Worm (Caenorhabditis elegans): ENCODE measurements around the gene pqn-15.

pqn-15 gene

ce11 chrX:4254782-4255181 is 52.0 kb downstream of the pqn-15 start, which contains the start of gene taf-11.1 (continued):
- TF ChIP-seq nhr-77 (tag; optimal IDR thresholded peaks at IDR 0.05) (no peak), zag-1 (tag; optimal IDR thresholded peaks at IDR 0.05) (no peak), sup-37 (GFP tag; optimal IDR thresholded peaks at IDR 0.05) (no peak), snu-23 (GFP tag; optimal IDR thresholded peaks at IDR 0.05) (peak; percentile 49), unc-62 (GFP tag; optimal IDR thresholded peaks at IDR 0.05) (no peak), lin-35 (GFP tag; optimal IDR thresholded peaks at IDR 0.05) (peak in 1 of 2 experiments; percentile 53), jun-1 (tag; optimal IDR thresholded peaks at IDR 0.05) (no peak), mab-9 (GFP tag; IDR thresholded peaks at IDR 0.05) (no peak), ceh-63 (GFP tag; optimal IDR thresholded peaks at IDR 0.05) (no peak), nhr-237 (tag; optimal IDR thresholded peaks at IDR 0.05) (no peak), C34B4.2 (tag; optimal IDR thresholded peaks at IDR 0.05) (no peak), nhr-11 (tag; optimal IDR thresholded peaks at IDR 0.05) (no peak), snpc-4 (tag; optimal IDR thresholded peaks at IDR 0.05) (no peak), nhr-12 (tag; optimal IDR thresholded peaks at IDR 0.05) (no peak), C04F5.9 (tag; optimal IDR thresholded peaks at IDR 0.05) (no peak), nhr-85 (tag) (peak; percentile 68), ceh-90 (tag; optimal IDR thresholded peaks at IDR 0.05) (no peak), aha-1 (tag; optimal IDR thresholded peaks at IDR 0.05) (no peak), dpl-1 (GFP tag; optimal IDR thresholded peaks at IDR 0.05) (peak in 2 of 3 experiments; percentile 16 to 34), nhr-28 (tag; optimal IDR thresholded peaks at IDR 0.05) (no peak), ceh-82 (tag; optimal IDR thresholded peaks at IDR 0.05) (no peak), lin-13 (GFP tag; optimal IDR thresholded peaks at IDR 0.05) (no peak), lin-15B (tag; optimal IDR thresholded peaks at IDR 0.05) (no peak), tlp-1 (tag; optimal IDR thresholded peaks at IDR 0.05) (no peak), nhr-71 (tag; optimal IDR thresholded peaks at IDR 0.05) (peak; percentile 29), fkh-10 (GFP tag; optimal IDR thresholded peaks at IDR 0.05) (no peak), vab-15 (tag; optimal IDR thresholded peaks at IDR 0.05) (no peak), egl-27 (tag; optimal IDR thresholded peaks at IDR 0.05) (no peak), isw-1 (GFP tag; IDR thresholded peaks at IDR 0.05) (no peak), pqm-1 (tag; optimal IDR thresholded peaks at IDR 0.05) (no peak), lir-3 (tag; optimal IDR thresholded peaks at IDR 0.05; ENCODE audit: poor library complexity) (no peak)

ce11 chrX:4252047-4252446 is 54.7 kb downstream of the pqn-15 start, which contains the start of gene srv-5:
TSS of gene srv-5 (plus strand) at chrX:4252347.
- no peak for TF ChIP-seq efl-1 (optimal IDR thresholded peaks at IDR 0.05)
- TF ChIP-seq efl-1 (GFP tag; optimal IDR thresholded peaks at IDR 0.05 in 1 of 2) = peak in 1 of 2 experiments; percentile 55
- no peak for TF ChIP-seq blmp-1 (tag; optimal IDR thresholded peaks at IDR 0.05)

DNA sequence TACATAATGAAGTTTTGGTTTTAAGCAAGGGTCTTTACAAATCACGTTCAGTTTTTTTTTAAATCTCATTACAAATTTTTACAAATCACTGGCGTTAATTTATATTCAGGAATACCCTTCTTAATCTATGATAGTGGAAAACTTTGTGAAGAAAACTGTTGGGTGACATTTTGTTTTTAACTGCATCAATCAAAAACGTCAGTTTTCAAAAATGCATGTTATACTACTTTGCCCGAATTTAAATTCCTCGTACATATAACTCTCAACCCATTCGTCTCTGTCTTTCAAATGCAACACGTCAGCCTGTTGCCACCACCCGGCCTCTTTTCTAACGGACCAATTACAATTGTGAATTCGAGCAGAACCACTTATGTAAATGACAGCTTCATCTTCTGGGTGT is 57.8 kb downstream of the pqn-15 start, which contains the start of gene hlh-13:
TSS of gene hlh-13 (plus strand) at position 301 of the 400 bp plus-strand sequence.
- TF ChIP-seq hlh-17 (GFP tag; optimal IDR thresholded peaks at IDR 0.05; ENCODE audit: borderline replicate concordance) = no peak
- TF ChIP-seq nhr-12 (tag; optimal IDR thresholded peaks at IDR 0.05) = no peak
- TF ChIP-seq efl-1 (optimal IDR thresholded peaks at IDR 0.05) = no peak
- no peak for TF ChIP-seq efl-1 (GFP tag; optimal IDR thresholded peaks at IDR 0.05 in 1 of 2)
- TF ChIP-seq mef-2 (tag; optimal IDR thresholded peaks at IDR 0.05) = no peak
- no peak for TF ChIP-seq fos-1 (tag; optimal IDR thresholded peaks at IDR 0.05)
- TF ChIP-seq nhr-76 (tag; optimal IDR thresholded peaks at IDR 0.05) = no peak
- no peak for TF ChIP-seq nhr-85 (tag)
- TF ChIP-seq pax-3 (tag; optimal IDR thresholded peaks at IDR 0.05) = no peak
- TF ChIP-seq isw-1 (GFP tag; IDR thresholded peaks at IDR 0.05) = no peak
- no peak for TF ChIP-seq fkh-4 (tag; optimal IDR thresholded peaks at IDR 0.05; ENCODE audit: borderline replicate concordance)
- no peak for TF ChIP-seq nhr-47 (tag; optimal IDR thresholded peaks at IDR 0.05)
- no peak for TF ChIP-seq ceh-8 (GFP tag; optimal IDR thresholded peaks at IDR 0.05)
- TF ChIP-seq fkh-8 (tag; optimal IDR thresholded peaks at IDR 0.05) = no peak
- no peak for TF ChIP-seq C04F5.9 (tag; optimal IDR thresholded peaks at IDR 0.05)
- no peak for TF ChIP-seq hpl-2 (GFP tag; optimal IDR thresholded peaks at IDR 0.05)
- no peak for TF ChIP-seq unc-130 (tag; optimal IDR thresholded peaks at IDR 0.05)
- TF ChIP-seq sptf-1 (tag; optimal IDR thresholded peaks at IDR 0.05) = no peak
- TF ChIP-seq ztf-4 (tag; optimal IDR thresholded peaks at IDR 0.05) = no peak

Data from whole organism, L1 larva.